Worm (Caenorhabditis elegans): ENCODE results near the gene C44B7.7.

DNA sequence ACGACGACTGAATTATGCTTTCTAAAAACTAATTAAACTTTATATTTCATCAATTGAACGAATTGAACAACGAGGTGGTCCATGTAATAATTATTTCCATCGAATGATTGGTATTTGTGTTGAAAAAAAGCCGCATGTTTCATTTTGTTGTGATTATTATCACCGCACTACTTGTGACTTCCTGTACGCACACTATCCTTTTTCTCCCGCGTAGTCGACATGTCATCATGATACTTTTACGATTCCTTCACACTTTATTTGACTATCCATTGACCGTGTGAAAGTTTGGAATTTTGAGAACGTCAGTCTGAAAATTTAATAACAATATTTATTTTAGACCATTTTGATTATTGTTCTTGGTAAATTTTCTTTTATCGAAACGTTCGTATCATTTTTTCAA lies 47.6 kb upstream of the C44B7.7 start, which contains the start of gene F22D3.4:
- TF ChIP-seq ceh-6 (GFP tag; optimal IDR thresholded peaks at IDR 0.05) (no peak), pha-4 (tag; optimal IDR thresholded peaks at IDR 0.05) (no peak), F13H6.1 (tag; optimal IDR thresholded peaks at IDR 0.05) (no peak), fkh-10 (GFP tag; optimal IDR thresholded peaks at IDR 0.05) (no peak), odd-2 (tag; optimal IDR thresholded peaks at IDR 0.05) (no peak), C38D4.7 (GFP tag; optimal IDR thresholded peaks at IDR 0.05) (no peak), sox-4 (tag; optimal IDR thresholded peaks at IDR 0.05) (no peak), tbx-2 (tag; optimal IDR thresholded peaks at IDR 0.05) (no peak)
